Fruit fly (Drosophila melanogaster) whole organism, wandering third instar larva: ENCODE measurements around the gene CG33552.

Source experiments
- br ChIP-seq: fragments of 200-800 bp; sonication (Bioruptor generic); optimal IDR thresholded peaks from 2 replicates; lab custom pipeline; 2016; ENCODE audit warnings: missing biosample characterization, missing genetic modification characterization
- h ChIP-seq: fragments of 200-800 bp; sonication (Bioruptor generic); optimal IDR thresholded peaks from 3 replicates; lab custom pipeline; 2016; ENCODE audit warnings: missing biosample characterization, mild to moderate bottlenecking, missing genetic modification characterization
- pan ChIP-seq: fragments of >200 bp; optimal IDR thresholded peaks from 2 replicates; lab custom pipeline; 2017

dm6 chr2L:16715133-16715833 lies 33.0 kb downstream of the CG33552 start:
- TF ChIP-seq h (GFP tag; lab: Kevin White, UChicago): no peak
- no peak for TF ChIP-seq br (GFP tag; lab: Kevin White, UChicago)
- TF ChIP-seq pan (lab: Kevin White, UChicago): no peak
